Fruit fly (Drosophila melanogaster) whole organism, wandering third instar larva: ENCODE data around the gene CG8292.

Experiments
- CG32264 ChIP-seq: fragments of 200-800 bp; sonication (Bioruptor generic); optimal IDR thresholded peaks from 2 replicates; lab custom pipeline; 2016; ENCODE audit warnings: missing biosample characterization, missing genetic modification characterization
- CG9705 ChIP-seq: fragments of 200-800 bp; sonication (Bioruptor generic); optimal IDR thresholded peaks from 2 replicates; lab custom pipeline; 2018; ENCODE audit warnings: missing biosample characterization, mild to moderate bottlenecking, missing genetic modification characterization
- Dfd ChIP-seq: fragments of >200 bp; optimal IDR thresholded peaks from 2 replicates; lab custom pipeline; 2017; ENCODE audit warnings: missing biosample characterization, missing genetic modification characterization
- Dif ChIP-seq: fragments of 200-275, 200-300 bp; sonication (Bioruptor generic); optimal IDR thresholded peaks from 2 replicates; lab custom pipeline; 2018; ENCODE audit warnings: missing biosample characterization, missing genetic modification characterization; ENCODE audit not compliant: partially characterized antibody
- GATAd ChIP-seq: sonication (Bioruptor generic); optimal IDR thresholded peaks from 2 replicates; lab custom pipeline; 2016; ENCODE audit warnings: missing biosample characterization, missing genetic modification characterization
- HLH106 ChIP-seq: fragments of 200-800 bp; optimal IDR thresholded peaks from 3 replicates; lab custom pipeline; 2019; ENCODE audit warnings: missing biosample characterization, mild to moderate bottlenecking, missing genetic modification characterization, moderate library complexity
- Hnf4 ChIP-seq: fragments of 200-800 bp; sonication (Bioruptor generic); optimal IDR thresholded peaks from 2 replicates; lab custom pipeline; 2016; ENCODE audit warnings: missing biosample characterization, mild to moderate bottlenecking, missing genetic modification characterization
- Hr78 ChIP-seq: fragments of >200 bp; optimal IDR thresholded peaks from 2 replicates; lab custom pipeline; 2017; ENCODE audit warnings: missing biosample characterization, missing genetic modification characterization
- Hr83 ChIP-seq: fragments of 200-300 bp; sonication (Bioruptor generic); optimal IDR thresholded peaks from 2 replicates; lab custom pipeline; 2016; ENCODE audit warnings: missing biosample characterization, mild to moderate bottlenecking, missing genetic modification characterization, moderate library complexity; ENCODE audit not compliant: poor library complexity, severe bottlenecking
- Mio ChIP-seq: sonication (Bioruptor generic); optimal IDR thresholded peaks from 2 replicates; lab custom pipeline; 2016; ENCODE audit warnings: missing biosample characterization, missing genetic modification characterization
- Myc ChIP-seq: fragments of >200 bp; optimal IDR thresholded peaks from 2 replicates; lab custom pipeline; 2017
- N ChIP-seq: fragments of >200 bp; optimal IDR thresholded peaks from 2 replicates; lab custom pipeline; 2018; ENCODE audit warnings: missing biosample characterization, missing external identifiers, missing genetic modification characterization
- Sp1 ChIP-seq: fragments of 200-800 bp; sonication (Bioruptor generic); optimal IDR thresholded peaks from 3 replicates; lab custom pipeline; 2019; ENCODE audit warnings: missing biosample characterization, mild to moderate bottlenecking, missing genetic modification characterization, moderate library complexity
- Vsx2 ChIP-seq: fragments of 200-300, 225-300 bp; sonication (Bioruptor generic); optimal IDR thresholded peaks from 2 replicates; lab custom pipeline; 2018; ENCODE audit warnings: missing biosample characterization, missing genetic modification characterization; ENCODE audit not compliant: partially characterized antibody
- br ChIP-seq: fragments of 200-800 bp; sonication (Bioruptor generic); optimal IDR thresholded peaks from 2 replicates; lab custom pipeline; 2016; ENCODE audit warnings: missing biosample characterization, missing genetic modification characterization
- brk ChIP-seq: fragments of 200-800 bp; sonication (Bioruptor generic); optimal IDR thresholded peaks from 2 replicates; lab custom pipeline; 2016; ENCODE audit warnings: missing biosample characterization, mild to moderate bottlenecking, missing genetic modification characterization
- dl ChIP-seq, 2 experiments: fragments of 175-275, 200-275 bp in 1 of 2; fragments of 200-275 bp in 1 of 2; sonication (Bioruptor generic); optimal IDR thresholded peaks; lab custom pipeline; 2018; ENCODE audit warnings: mild to moderate bottlenecking in 2 of 2, missing biosample characterization in 2 of 2, missing genetic modification characterization in 2 of 2, moderate library complexity in 2 of 2; ENCODE audit not compliant: partially characterized antibody in 2 of 2, insufficient read depth in 1 of 2
- dmrt93B ChIP-seq: fragments of 200-800 bp; sonication (Bioruptor generic); optimal IDR thresholded peaks from 2 replicates; lab custom pipeline; 2018; ENCODE audit warnings: missing biosample characterization, mild to moderate bottlenecking, missing genetic modification characterization
- ey ChIP-seq: fragments of 200-800 bp; sonication (Bioruptor generic); optimal IDR thresholded peaks from 2 replicates; lab custom pipeline; 2016; ENCODE audit warnings: missing biosample characterization, missing genetic modification characterization
- foxo ChIP-seq, 2 experiments: fragments of 200-800 bp; sonication (Bioruptor generic); optimal IDR thresholded peaks; 2 replicates in 1 of 2; 3 replicates in 1 of 2; lab custom pipeline; 2016 to 2017; ENCODE audit warnings: missing biosample characterization in 2 of 2, missing genetic modification characterization in 2 of 2
- h ChIP-seq: fragments of 200-800 bp; sonication (Bioruptor generic); optimal IDR thresholded peaks from 3 replicates; lab custom pipeline; 2016; ENCODE audit warnings: missing biosample characterization, mild to moderate bottlenecking, missing genetic modification characterization
- lola ChIP-seq: fragments of >200 bp; optimal IDR thresholded peaks from 2 replicates; lab custom pipeline; 2017; ENCODE audit warnings: missing biosample characterization, missing genetic modification characterization
- psq ChIP-seq: fragments of 200-800 bp; sonication (Bioruptor generic); optimal IDR thresholded peaks from 3 replicates; lab custom pipeline; 2017; ENCODE audit warnings: missing biosample characterization, mild to moderate bottlenecking, missing genetic modification characterization, moderate library complexity
- rgr ChIP-seq: fragments of 200-800 bp; sonication (Bioruptor generic); optimal IDR thresholded peaks from 3 replicates; lab custom pipeline; 2016; ENCODE audit warnings: missing biosample characterization, mild to moderate bottlenecking, missing genetic modification characterization
- sage ChIP-seq: fragments of 200-800 bp; sonication (Bioruptor generic); optimal IDR thresholded peaks from 2 replicates; lab custom pipeline; 2016; ENCODE audit warnings: missing biosample characterization, mild to moderate bottlenecking, missing genetic modification characterization
- sv ChIP-seq: fragments of 200-800 bp; sonication (Bioruptor generic); optimal IDR thresholded peaks from 3 replicates; lab custom pipeline; 2016; ENCODE audit warnings: missing biosample characterization, missing genetic modification characterization
- tai ChIP-seq: sonication (Bioruptor generic); optimal IDR thresholded peaks from 2 replicates; lab custom pipeline; 2016; ENCODE audit warnings: missing biosample characterization, missing genetic modification characterization
- usp ChIP-seq: fragments of >200 bp; optimal IDR thresholded peaks from 2 replicates; lab custom pipeline; 2017; ENCODE audit warnings: missing biosample characterization, missing genetic modification characterization
- woc ChIP-seq: sonication (Bioruptor generic); optimal IDR thresholded peaks from 2 replicates; lab custom pipeline; 2016; ENCODE audit warnings: missing biosample characterization, mild to moderate bottlenecking, missing genetic modification characterization

The CG8292 gene

DNA sequence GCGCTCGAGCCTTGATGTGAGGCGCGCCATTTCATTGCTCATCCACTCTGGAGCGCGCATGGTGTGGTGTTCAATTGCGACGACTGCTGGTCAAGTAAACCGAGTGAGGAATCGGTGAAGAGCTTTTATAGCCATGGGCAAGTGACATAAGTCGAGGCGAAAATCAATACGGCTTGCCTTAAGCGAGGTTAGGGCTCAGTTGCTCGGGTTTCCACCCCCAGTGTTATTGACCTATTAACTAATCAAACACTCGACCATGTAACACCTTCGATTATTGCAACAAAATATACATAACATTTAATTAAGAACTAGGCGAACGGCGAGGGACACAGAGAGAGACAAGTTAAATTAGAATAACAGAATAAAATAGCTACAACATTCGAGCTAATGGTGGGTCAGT, 27.1 kb downstream of the CG8292 start, which contains the start of gene CG34134:
TSS of gene CG34134 (minus strand) at position 101 of the 400 bp plus-strand sequence.
- TF ChIP-seq lola (GFP tag; lab: Kevin White, UChicago) (no peak), HLH106 (tag; lab: Kevin White, UChicago) (no peak), CG32264 (GFP tag; lab: Kevin White, UChicago) (no peak), Dif (GFP tag; lab: Kevin White, UChicago) (no peak), Hr83 (GFP tag; lab: Kevin White, UChicago) (no peak), rgr (GFP tag; lab: Kevin White, UChicago) (no peak), Dfd (GFP tag; lab: Kevin White, UChicago) (no peak), Mio (GFP tag; lab: Kevin White, UChicago) (no peak), foxo (GFP tag; optimal IDR thresholded peaks at IDR 0.05; lab: Kevin White, UChicago) (no peak), Hnf4 (no peak), usp (GFP tag; lab: Kevin White, UChicago) (no peak), woc (GFP tag; lab: Kevin White, UChicago) (no peak), CG9705 (GFP tag; lab: Kevin White, UChicago) (no peak), Hr78 (GFP tag; lab: Kevin White, UChicago) (no peak), Sp1 (GFP tag; lab: Kevin White, UChicago) (no peak)

DNA sequence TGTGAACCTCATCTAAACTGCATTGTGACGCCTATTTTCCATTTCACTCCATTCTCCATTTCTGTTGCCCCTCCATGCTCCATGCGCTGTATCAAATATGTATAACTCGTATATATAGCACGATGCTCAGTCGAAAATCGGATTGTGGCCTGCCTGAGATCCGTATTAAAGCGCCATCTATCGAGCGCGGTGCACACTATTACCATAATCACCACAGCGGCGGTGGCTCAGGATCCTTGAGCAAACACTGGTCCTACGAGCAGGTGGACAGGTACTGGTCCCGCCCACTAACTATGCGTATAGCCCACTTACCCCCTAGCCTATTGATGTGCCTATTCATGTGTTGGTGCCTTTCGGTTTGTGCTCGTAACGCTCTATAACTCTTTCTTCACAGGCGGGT, 32.8 kb downstream of the CG8292 start:
- TF ChIP-seq N = no peak
- TF ChIP-seq sv (GFP tag; lab: Kevin White, UChicago) = no peak
- TF ChIP-seq GATAd (GFP tag; lab: Kevin White, UChicago) = no peak
- no peak for TF ChIP-seq Hr83 (GFP tag; lab: Kevin White, UChicago)
- no peak for TF ChIP-seq dmrt93B
- no peak for TF ChIP-seq dl (GFP tag; optimal IDR thresholded peaks at IDR 0.05; lab: Kevin White, UChicago; ENCODE audit: insufficient read depth in 1 of 2, partially characterized antibody in 2 of 2)
- TF ChIP-seq Hnf4 = no peak

DNA sequence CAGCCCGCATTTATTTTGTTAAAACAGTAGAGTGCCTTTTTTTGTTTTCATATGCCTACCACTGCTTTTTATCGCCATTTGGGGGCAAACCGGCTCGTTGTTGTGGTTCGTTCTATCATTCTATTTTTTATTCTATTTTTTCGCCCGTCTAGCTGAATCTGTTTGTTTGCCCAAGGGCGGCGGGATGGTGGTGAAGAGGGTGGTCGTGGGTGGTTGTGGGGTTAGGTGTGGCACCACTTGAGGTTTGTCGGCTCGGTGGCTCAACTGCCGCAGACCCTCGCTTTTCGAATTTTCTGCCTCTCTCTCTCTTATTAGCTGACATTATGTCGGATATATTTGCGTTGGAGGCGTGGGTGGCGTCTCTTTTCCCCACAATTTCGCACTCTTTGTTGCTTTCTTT, 46.3 kb downstream of the CG8292 start:
- TF ChIP-seq brk (GFP tag; lab: Kevin White, UChicago) = no peak
- no peak for TF ChIP-seq Dfd (GFP tag; lab: Kevin White, UChicago)
- no peak for TF ChIP-seq tai (GFP tag; lab: Kevin White, UChicago)
- TF ChIP-seq rgr (GFP tag; lab: Kevin White, UChicago) = no peak
- no peak for TF ChIP-seq Hnf4
- no peak for TF ChIP-seq foxo (GFP tag; optimal IDR thresholded peaks at IDR 0.05; lab: Kevin White, UChicago)
- TF ChIP-seq Myc (lab: Kevin White, UChicago) = no peak
- no peak for TF ChIP-seq HLH106 (tag; lab: Kevin White, UChicago)
- TF ChIP-seq Sp1 (GFP tag; lab: Kevin White, UChicago) = no peak
- TF ChIP-seq br (GFP tag; lab: Kevin White, UChicago) = no peak
- TF ChIP-seq Vsx2 = no peak
- TF ChIP-seq ey (GFP tag; lab: Kevin White, UChicago) = no peak
- no peak for TF ChIP-seq sage (GFP tag; lab: Kevin White, UChicago)
- TF ChIP-seq psq = no peak
- no peak for TF ChIP-seq Mio (GFP tag; lab: Kevin White, UChicago)
- no peak for TF ChIP-seq dmrt93B
- TF ChIP-seq Hr78 (GFP tag; lab: Kevin White, UChicago) = no peak
- TF ChIP-seq GATAd (GFP tag; lab: Kevin White, UChicago) = no peak
- TF ChIP-seq, all 38 proteins: peak for 0

DNA sequence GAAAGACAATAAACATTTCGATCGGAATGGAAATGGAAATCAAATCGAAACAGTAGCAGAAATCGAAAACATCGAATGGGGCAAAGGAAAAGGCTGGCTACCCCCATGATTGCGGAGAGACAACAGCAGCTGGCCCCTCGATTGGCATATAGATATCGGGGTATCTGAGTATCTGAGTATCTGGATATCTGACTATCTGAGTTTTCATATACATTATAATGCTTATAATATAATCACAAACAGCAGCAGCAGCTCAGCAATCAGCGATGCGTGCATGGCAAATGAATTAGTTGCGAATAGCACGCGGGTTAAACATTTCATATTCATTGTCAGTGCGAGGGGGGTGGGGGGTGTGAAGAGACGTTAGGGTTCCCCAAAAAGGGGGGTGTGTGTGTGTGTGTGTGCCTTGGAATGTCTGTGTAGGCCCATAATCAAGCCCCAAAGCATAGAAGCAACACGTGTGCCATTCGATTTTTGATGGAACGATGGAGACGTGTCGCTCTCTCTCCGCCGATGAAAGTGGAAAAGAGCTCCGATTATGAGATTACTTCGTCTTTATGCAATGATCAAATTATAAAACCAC, 47.1 kb downstream of the CG8292 start:
- no peak for TF ChIP-seq HLH106 (tag; lab: Kevin White, UChicago)
- TF ChIP-seq psq = no peak

DNA sequence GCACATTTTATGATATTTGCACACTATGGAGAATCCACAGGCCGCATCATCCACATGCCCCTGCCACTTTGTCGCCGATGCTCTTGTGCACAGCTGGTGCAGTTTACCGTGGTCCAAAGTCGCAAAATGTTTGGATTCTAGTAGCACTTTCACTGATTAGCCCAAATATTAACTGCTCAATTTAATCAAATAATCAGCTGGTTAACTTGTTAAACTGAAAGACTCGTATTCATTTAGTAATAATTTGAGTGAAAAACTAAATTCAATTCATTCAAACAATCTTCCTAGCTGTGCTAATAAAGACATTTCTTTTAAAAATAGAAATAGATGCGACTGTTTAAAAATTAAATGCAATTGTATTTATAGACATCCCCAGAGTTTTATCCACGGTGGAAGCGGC, 49.7 kb downstream of the CG8292 start:
- TF ChIP-seq Hnf4 (no peak), Hr78 (GFP tag; lab: Kevin White, UChicago) (no peak), br (GFP tag; lab: Kevin White, UChicago) (no peak), brk (GFP tag; lab: Kevin White, UChicago) (no peak), foxo (GFP tag; optimal IDR thresholded peaks at IDR 0.05; lab: Kevin White, UChicago) (no peak), Mio (GFP tag; lab: Kevin White, UChicago) (no peak), Vsx2 (no peak), woc (GFP tag; lab: Kevin White, UChicago) (no peak), h (GFP tag; lab: Kevin White, UChicago) (no peak)
